Worm (Caenorhabditis elegans): Measurements from ENCODE around the gene F08D12.7.

- no peak for TF ChIP-seq egl-44 (GFP tag; IDR thresholded peaks at IDR 0.05)
- TF ChIP-seq him-1 (tag; optimal IDR thresholded peaks at IDR 0.05) = no peak
- TF ChIP-seq unc-62 (GFP tag; optimal IDR thresholded peaks at IDR 0.05) = no peak
- no peak for TF ChIP-seq snpc-1.1 (tag; optimal IDR thresholded peaks at IDR 0.05; ENCODE audit: insufficient read depth)
- TF ChIP-seq T07F8.4 (tag; optimal IDR thresholded peaks at IDR 0.05) = no peak
- no peak for TF ChIP-seq unc-130 (GFP tag; optimal IDR thresholded peaks at IDR 0.05)
- TF ChIP-seq pbrm-1 (GFP tag; IDR thresholded peaks at IDR 0.05) = no peak
- TF ChIP-seq C17E4.6 (GFP tag; IDR thresholded peaks at IDR 0.05) = no peak
- TF ChIP-seq hmg-1.2 (GFP tag; IDR thresholded peaks at IDR 0.05) = no peak
- TF ChIP-seq F37B4.10 (GFP tag; IDR thresholded peaks at IDR 0.05) = no peak
- no peak for TF ChIP-seq Y79H2A.3 (GFP tag; conservative IDR thresholded peaks at IDR 0.05)
Measured at ce11 chrII:2764664-2765063, 4.3 kb downstream of the F08D12.7 start, which contains the start of gene fbxb-108.

Measured in whole organism, young adult.